Worm (Caenorhabditis elegans) whole organism, L1 larva: ENCODE results near the gene C14A6.8.

Experiments used
- Y116A8C.19 ChIP-seq: sonication (generic microtip); optimal IDR thresholded peaks from 2 replicates; lab custom pipeline; 2016; ENCODE audit warnings: missing compliant biosample characterization, missing genetic modification characterization, borderline replicate concordance
- aha-1 ChIP-seq: fragments of 150-350 bp; optimal IDR thresholded peaks from 2 replicates; lab custom pipeline; 2014; ENCODE audit warnings: missing biosample characterization, missing genetic modification characterization
- aly-2 ChIP-seq: fragments of 150-350 bp; optimal IDR thresholded peaks from 2 replicates; lab custom pipeline; 2014; ENCODE audit warnings: missing biosample characterization, missing genetic modification characterization
- blmp-1 ChIP-seq: fragments of 150-350 bp; optimal IDR thresholded peaks from 2 replicates; lab custom pipeline; 2014; ENCODE audit warnings: missing biosample characterization, missing genetic modification characterization
- ceh-63 ChIP-seq: fragments of 200-800 bp; sonication (Bioruptor generic); optimal IDR thresholded peaks from 2 replicates; lab custom pipeline; 2018; ENCODE audit warnings: mild to moderate bottlenecking, missing genetic modification characterization, missing compliant biosample characterization
- ceh-8 ChIP-seq: fragments of 200-800 bp; sonication (Bioruptor generic); optimal IDR thresholded peaks from 2 replicates; lab custom pipeline; 2018; ENCODE audit warnings: mild to moderate bottlenecking, missing genetic modification characterization, moderate library complexity, missing compliant biosample characterization
- ces-1 ChIP-seq: fragments of 150-350 bp; optimal IDR thresholded peaks from 2 replicates; lab custom pipeline; 2014; ENCODE audit warnings: missing biosample characterization, missing genetic modification reagents, missing genetic modification characterization
- dsc-1 ChIP-seq: sonication (generic microtip); optimal IDR thresholded peaks from 2 replicates; lab custom pipeline; 2016; ENCODE audit warnings: mild to moderate bottlenecking, missing genetic modification characterization, missing compliant biosample characterization
- efl-1 ChIP-seq, 4 experiments: fragments of 150-350 bp; optimal IDR thresholded peaks in 3 of 4; peaks in 1 of 4; 1 replicate in 1 of 4; 2 replicates in 3 of 4; lab custom pipeline; 2014; ENCODE audit warnings: missing biosample characterization in 2 of 4, missing genetic modification characterization in 2 of 4, missing genetic modification reagents in 2 of 4
- efl-3 ChIP-seq: fragments of 200-800 bp; sonication (Bioruptor generic); optimal IDR thresholded peaks from 2 replicates; lab custom pipeline; 2018; ENCODE audit warnings: mild to moderate bottlenecking, missing genetic modification characterization, missing compliant biosample characterization
- egl-27 ChIP-seq, 2 experiments: fragments of 150-350 bp in 1 of 2; sonication (generic microtip); optimal IDR thresholded peaks; 3 replicates each; lab custom pipeline; 2017 to 2018; ENCODE audit warnings: missing biosample characterization in 2 of 2, missing genetic modification characterization in 2 of 2, missing genetic modification reagents in 2 of 2
- elt-2 ChIP-seq: sonication (generic microtip); optimal IDR thresholded peaks from 2 replicates; lab custom pipeline; 2016; ENCODE audit warnings: missing genetic modification characterization, mild to moderate bottlenecking, inconsistent platforms, missing compliant biosample characterization, missing genetic modification reagents
- ets-5 ChIP-seq: fragments of 200-800 bp; sonication (Bioruptor generic); IDR thresholded peaks from 2 replicates; pipeline ENCODE4 v1.3.6; 2022; ENCODE audit warnings: missing genetic modification characterization, missing compliant biosample characterization
- fkh-10 ChIP-seq: sonication (generic microtip); optimal IDR thresholded peaks from 2 replicates; lab custom pipeline; 2017; ENCODE audit warnings: missing biosample characterization, missing genetic modification reagents, missing genetic modification characterization
- fkh-8 ChIP-seq: sonication (generic microtip); optimal IDR thresholded peaks from 2 replicates; lab custom pipeline; 2016; ENCODE audit warnings: mild to moderate bottlenecking, missing genetic modification characterization, missing compliant biosample characterization
- fos-1 ChIP-seq: fragments of 150-350 bp; optimal IDR thresholded peaks from 2 replicates; lab custom pipeline; 2014; ENCODE audit warnings: missing biosample characterization, missing genetic modification characterization
- hlh-17 ChIP-seq: fragments of 200-800 bp; sonication (Bioruptor generic); optimal IDR thresholded peaks from 2 replicates; lab custom pipeline; 2018; ENCODE audit warnings: missing genetic modification characterization, mild to moderate bottlenecking, missing compliant biosample characterization, moderate library complexity, borderline replicate concordance
- hlh-4 ChIP-seq: sonication (generic microtip); optimal IDR thresholded peaks from 2 replicates; lab custom pipeline; 2016; ENCODE audit warnings: mild to moderate bottlenecking, missing genetic modification characterization, missing compliant biosample characterization
- lin-39 ChIP-seq: fragments of 150-350 bp; optimal IDR thresholded peaks from 2 replicates; lab custom pipeline; 2014; ENCODE audit warnings: missing biosample characterization, missing genetic modification reagents, missing genetic modification characterization
- lsy-2 ChIP-seq, 2 experiments: fragments of 150-350 bp; optimal IDR thresholded peaks; 2 replicates each; lab custom pipeline; 2014; ENCODE audit warnings: missing biosample characterization in 2 of 2, missing genetic modification characterization in 2 of 2
- mab-9 ChIP-seq: fragments of 200-800 bp; sonication (Bioruptor generic); IDR thresholded peaks from 2 replicates; pipeline ENCODE4 v1.3.6; 2022; ENCODE audit warnings: missing genetic modification reagents, missing genetic modification characterization, missing compliant biosample characterization
- mdl-1 ChIP-seq, 2 experiments: fragments of 150-350 bp; optimal IDR thresholded peaks; 2 replicates each; lab custom pipeline; 2014 to 2017; ENCODE audit warnings: missing biosample characterization in 2 of 2, missing genetic modification characterization in 2 of 2, inconsistent platforms in 1 of 2
- nhr-12 ChIP-seq: sonication (generic microtip); optimal IDR thresholded peaks from 2 replicates; lab custom pipeline; 2017; ENCODE audit warnings: missing biosample characterization, missing genetic modification characterization
- nhr-20 ChIP-seq: sonication (generic microtip); optimal IDR thresholded peaks from 2 replicates; lab custom pipeline; 2016; ENCODE audit warnings: mild to moderate bottlenecking, missing genetic modification characterization, missing compliant biosample characterization
- nhr-47 ChIP-seq: sonication (generic microtip); optimal IDR thresholded peaks from 2 replicates; lab custom pipeline; 2016; ENCODE audit warnings: mild to moderate bottlenecking, missing genetic modification characterization, moderate library complexity, missing compliant biosample characterization
- nhr-85 ChIP-seq: sonication (generic microtip); peaks from one replicate; lab custom pipeline; 2016; ENCODE audit warnings: missing genetic modification characterization, inconsistent platforms, missing compliant biosample characterization
- nhr-90 ChIP-seq: sonication (generic microtip); optimal IDR thresholded peaks from 2 replicates; lab custom pipeline; 2016; ENCODE audit warnings: mild to moderate bottlenecking, missing genetic modification characterization, missing compliant biosample characterization; ENCODE audit not compliant: poor library complexity
- pag-3 ChIP-seq: sonication (generic microtip); optimal IDR thresholded peaks from 2 replicates; lab custom pipeline; 2017; ENCODE audit warnings: missing genetic modification characterization, mild to moderate bottlenecking, missing compliant biosample characterization, antibody characterized with exemption, borderline replicate concordance; ENCODE audit not compliant: insufficient read depth
- pqm-1 ChIP-seq: sonication (generic microtip); optimal IDR thresholded peaks from 3 replicates; lab custom pipeline; 2017; ENCODE audit warnings: missing biosample characterization, missing genetic modification characterization
- rnt-1 ChIP-seq: sonication (generic microtip); optimal IDR thresholded peaks from 2 replicates; lab custom pipeline; 2016; ENCODE audit warnings: mild to moderate bottlenecking, missing genetic modification characterization, moderate library complexity, missing compliant biosample characterization
- snpc-4 ChIP-seq: fragments of 150-350 bp; optimal IDR thresholded peaks from 2 replicates; lab custom pipeline; 2014; ENCODE audit warnings: missing biosample characterization, missing genetic modification characterization
- snu-23 ChIP-seq: sonication (generic microtip); optimal IDR thresholded peaks from 2 replicates; lab custom pipeline; 2016; ENCODE audit warnings: missing genetic modification characterization, missing compliant biosample characterization
- sptf-1 ChIP-seq: fragments of 150-350 bp; optimal IDR thresholded peaks from 2 replicates; lab custom pipeline; 2014; ENCODE audit warnings: missing biosample characterization, missing genetic modification characterization
- tbx-2 ChIP-seq: sonication (generic microtip); optimal IDR thresholded peaks from 2 replicates; lab custom pipeline; 2016; ENCODE audit warnings: missing genetic modification characterization, missing compliant biosample characterization
- tlp-1 ChIP-seq: fragments of 150-350 bp; optimal IDR thresholded peaks from 2 replicates; lab custom pipeline; 2014; ENCODE audit warnings: missing biosample characterization, missing genetic modification characterization
- unc-30 ChIP-seq: sonication (generic microtip); optimal IDR thresholded peaks from 2 replicates; lab custom pipeline; 2017; ENCODE audit warnings: missing biosample characterization, missing genetic modification characterization
- zip-4 ChIP-seq: fragments of 200-800 bp; sonication (Bioruptor generic); optimal IDR thresholded peaks from 2 replicates; lab custom pipeline; 2018; ENCODE audit warnings: mild to moderate bottlenecking, missing genetic modification characterization, moderate library complexity, missing compliant biosample characterization
- ztf-11 ChIP-seq, 2 experiments: sonication (generic microtip); optimal IDR thresholded peaks; 2 replicates each; lab custom pipeline; 2016 to 2017; ENCODE audit warnings: missing genetic modification characterization in 2 of 2, missing biosample characterization in 1 of 2, missing compliant biosample characterization in 1 of 2

C14A6.8 gene

ce11 chrV:18198421-18198820, 27.0 kb upstream of the C14A6.8 start, which contains the start of gene F16H6.4:
F16H6.4 (plus strand) TSS chrV:18198721.
- TF ChIP-seq blmp-1 (tag; lab: Kevin White, UChicago) = no peak
- no peak for TF ChIP-seq ets-5 (GFP tag; lab: Robert Waterston, UW)
- TF ChIP-seq pag-3 (tag; lab: Kevin White, UChicago) = no peak
- no peak for TF ChIP-seq mdl-1 (tag; optimal IDR thresholded peaks at IDR 0.05; lab: Kevin White, UChicago)
- TF ChIP-seq tbx-2 (tag; lab: Kevin White, UChicago) = no peak
- TF ChIP-seq ztf-11 (tag; optimal IDR thresholded peaks at IDR 0.05; lab: Kevin White, UChicago) = no peak
- TF ChIP-seq ceh-63 = no peak
- TF ChIP-seq unc-30 (tag; lab: Kevin White, UChicago) = no peak
- TF ChIP-seq aha-1 (tag; lab: Kevin White, UChicago) = no peak
- no peak for TF ChIP-seq mab-9 (GFP tag; lab: Robert Waterston, UW)
- no peak for TF ChIP-seq nhr-47 (tag; lab: Kevin White, UChicago)
- no peak for TF ChIP-seq efl-3
- no peak for TF ChIP-seq rnt-1 (tag; lab: Kevin White, UChicago)
- no peak for TF ChIP-seq snpc-4 (tag; lab: Kevin White, UChicago)

ce11 chrV:18195006-18195405, 23.5 kb upstream of the C14A6.8 start, which contains the start of gene F16H6.3:
F16H6.3 (plus strand) TSS chrV:18195306.
- TF ChIP-seq nhr-85 (tag; lab: Kevin White, UChicago) (no peak), nhr-20 (tag; lab: Kevin White, UChicago) (no peak), blmp-1 (tag; lab: Kevin White, UChicago) (no peak), egl-27 (tag; optimal IDR thresholded peaks at IDR 0.05; lab: Kevin White, UChicago) (no peak), hlh-17 (no peak), aha-1 (tag; lab: Kevin White, UChicago) (no peak), fkh-8 (tag; lab: Kevin White, UChicago) (no peak), tbx-2 (tag; lab: Kevin White, UChicago) (no peak), efl-1 (optimal IDR thresholded peaks at IDR 0.05; lab: Kevin White, UChicago) (no peak), efl-1 (GFP tag; optimal IDR thresholded peaks at IDR 0.05 in 1 of 2; lab: Kevin White, UChicago) (no peak), Y116A8C.19 (tag; lab: Kevin White, UChicago) (no peak), zip-4 (GFP tag; lab: Kevin White, UChicago) (no peak), dsc-1 (tag; lab: Kevin White, UChicago) (no peak), ceh-8 (GFP tag; lab: Kevin White, UChicago) (no peak), nhr-12 (tag; lab: Kevin White, UChicago) (no peak), lsy-2 (tag; optimal IDR thresholded peaks at IDR 0.05; lab: Kevin White, UChicago) (no peak), sptf-1 (tag; lab: Kevin White, UChicago) (no peak), snu-23 (GFP tag; lab: Kevin White, UChicago) (no peak), fkh-10 (GFP tag; lab: Kevin White, UChicago) (no peak)
- TF ChIP-seq, all 84 proteins: peak for 0

- TF ChIP-seq nhr-90 (tag; lab: Kevin White, UChicago) = peak; percentile 2
- TF ChIP-seq pqm-1 = no peak
- peak; percentile 88 for TF ChIP-seq elt-2
- TF ChIP-seq efl-1 (optimal IDR thresholded peaks at IDR 0.05; lab: Kevin White, UChicago) = no peak
- peak in 1 of 2 experiments; percentile 8 for TF ChIP-seq efl-1 (GFP tag; optimal IDR thresholded peaks at IDR 0.05 in 1 of 2; lab: Kevin White, UChicago)
- no peak for TF ChIP-seq ces-1 (GFP tag; lab: Kevin White, UChicago)
Observed at ce11 chrV:18191128-18191527, 19.7 kb upstream of the C14A6.8 start, which contains the start of gene clec-42. clec-42 (plus strand) TSS chrV:18191412.

ce11 chrV:18189181-18189580, 17.7 kb upstream of the C14A6.8 start, which contains the start of gene clec-246:
clec-246 (plus strand) TSS chrV:18189481.
- TF ChIP-seq tlp-1 (tag; lab: Kevin White, UChicago) (no peak), lin-39 (tag; lab: Kevin White, UChicago) (no peak), ets-5 (GFP tag; lab: Robert Waterston, UW) (no peak), fos-1 (tag; lab: Kevin White, UChicago) (no peak), hlh-4 (tag; lab: Kevin White, UChicago) (no peak), aly-2 (tag; lab: Kevin White, UChicago) (no peak), egl-27 (tag; optimal IDR thresholded peaks at IDR 0.05; lab: Kevin White, UChicago) (no peak), efl-1 (optimal IDR thresholded peaks at IDR 0.05; lab: Kevin White, UChicago) (no peak), efl-1 (GFP tag; optimal IDR thresholded peaks at IDR 0.05 in 1 of 2; lab: Kevin White, UChicago) (no peak)
